Worm (Caenorhabditis elegans) whole organism, L2 larva: ENCODE results near the gene sre-44.

Experiments used
- C34F6.9 ChIP-seq: fragments of 150-350 bp; optimal IDR thresholded peaks from 2 replicates; lab custom pipeline; 2014; ENCODE audit warnings: missing biosample characterization, missing genetic modification characterization
- F13H6.1 ChIP-seq: sonication (generic microtip); optimal IDR thresholded peaks from 2 replicates; lab custom pipeline; 2016; ENCODE audit warnings: missing genetic modification characterization, missing compliant biosample characterization
- ZK546.5 ChIP-seq: sonication (generic microtip); optimal IDR thresholded peaks from 2 replicates; lab custom pipeline; 2017; ENCODE audit warnings: missing biosample characterization, missing genetic modification characterization
- alr-1 ChIP-seq: fragments of 150-350 bp; optimal IDR thresholded peaks from 2 replicates; lab custom pipeline; 2014; ENCODE audit warnings: missing biosample characterization, missing genetic modification characterization
- ama-1 ChIP-seq: fragments of 150-350 bp; optimal IDR thresholded peaks from 2 replicates; lab custom pipeline; 2018; ENCODE audit warnings: inconsistent platforms
- blmp-1 ChIP-seq: sonication (generic microtip); optimal IDR thresholded peaks from 2 replicates; lab custom pipeline; 2017; ENCODE audit warnings: missing genetic modification characterization, mild to moderate bottlenecking, missing compliant biosample characterization, antibody characterized with exemption, moderate library complexity; ENCODE audit not compliant: insufficient read depth
- ceh-16 ChIP-seq: fragments of 150-350 bp; optimal IDR thresholded peaks from 2 replicates; lab custom pipeline; 2014; ENCODE audit warnings: missing biosample characterization, missing genetic modification characterization
- ceh-82 ChIP-seq: fragments of 150-350 bp; optimal IDR thresholded peaks from 2 replicates; lab custom pipeline; 2014; ENCODE audit warnings: missing biosample characterization, missing genetic modification characterization
- dmd-4 ChIP-seq: sonication (generic microtip); optimal IDR thresholded peaks from 2 replicates; lab custom pipeline; 2017; ENCODE audit warnings: missing biosample characterization, missing genetic modification characterization
- fos-1 ChIP-seq: fragments of 150-350 bp; optimal IDR thresholded peaks from 2 replicates; lab custom pipeline; 2014; ENCODE audit warnings: missing biosample characterization, missing genetic modification characterization
- gmeb-1 ChIP-seq: fragments of 150-350 bp; optimal IDR thresholded peaks from 2 replicates; lab custom pipeline; 2014; ENCODE audit warnings: missing biosample characterization, missing genetic modification characterization
- lin-11 ChIP-seq: fragments of 150-350 bp; sonication (generic microtip); optimal IDR thresholded peaks from 2 replicates; lab custom pipeline; 2014; ENCODE audit warnings: missing biosample characterization, missing genetic modification characterization, inconsistent platforms, mixed read lengths
- lin-13 ChIP-seq: fragments of 150-350 bp; optimal IDR thresholded peaks from 2 replicates; lab custom pipeline; 2014; ENCODE audit warnings: missing biosample characterization, missing genetic modification reagents, missing genetic modification characterization
- lin-39 ChIP-seq: fragments of 150-350 bp; optimal IDR thresholded peaks from 2 replicates; lab custom pipeline; 2014; ENCODE audit warnings: missing biosample characterization, missing genetic modification reagents, missing genetic modification characterization
- lsy-2 ChIP-seq, 2 experiments: fragments of 150-350 bp in 1 of 2; sonication (generic microtip) in 1 of 2; optimal IDR thresholded peaks; 2 replicates each; lab custom pipeline; 2014 to 2017; ENCODE audit warnings: missing biosample characterization in 2 of 2, missing genetic modification characterization in 2 of 2
- mab-5 ChIP-seq: fragments of 150-350 bp; optimal IDR thresholded peaks from 2 replicates; lab custom pipeline; 2014; ENCODE audit warnings: missing biosample characterization, missing genetic modification characterization
- mbf-1 ChIP-seq: sonication (generic microtip); optimal IDR thresholded peaks from 2 replicates; lab custom pipeline; 2017; ENCODE audit warnings: missing biosample characterization, missing genetic modification characterization
- nhr-10 ChIP-seq: sonication (generic microtip); optimal IDR thresholded peaks from 2 replicates; lab custom pipeline; 2017; ENCODE audit warnings: missing biosample characterization, missing genetic modification characterization
- nhr-12 ChIP-seq: fragments of 150-350 bp; optimal IDR thresholded peaks from 2 replicates; lab custom pipeline; 2014; ENCODE audit warnings: missing biosample characterization, missing genetic modification characterization
- nhr-129 ChIP-seq: fragments of 150-350 bp; optimal IDR thresholded peaks from 2 replicates; lab custom pipeline; 2014; ENCODE audit warnings: missing biosample characterization, missing genetic modification characterization
- nhr-21 ChIP-seq: fragments of 150-350 bp; optimal IDR thresholded peaks from 2 replicates; lab custom pipeline; 2014; ENCODE audit warnings: missing biosample characterization, missing genetic modification characterization
- nhr-25 ChIP-seq: fragments of 150-350 bp; sonication (generic microtip); optimal IDR thresholded peaks from 3 replicates; lab custom pipeline; 2014; ENCODE audit warnings: missing biosample characterization, missing genetic modification characterization
- nhr-6 ChIP-seq: fragments of 150-350 bp; optimal IDR thresholded peaks from 2 replicates; lab custom pipeline; 2014; ENCODE audit warnings: missing biosample characterization, missing genetic modification characterization
- peb-1 ChIP-seq: fragments of 150-350 bp; optimal IDR thresholded peaks from 2 replicates; lab custom pipeline; 2014; ENCODE audit warnings: missing biosample characterization, missing genetic modification characterization
- skn-1 ChIP-seq: sonication (generic microtip); optimal IDR thresholded peaks from 2 replicates; lab custom pipeline; 2017; ENCODE audit warnings: missing biosample characterization, missing genetic modification characterization
- sma-3 ChIP-seq: sonication (generic microtip); optimal IDR thresholded peaks from 2 replicates; lab custom pipeline; 2016; ENCODE audit warnings: missing genetic modification reagents, missing genetic modification characterization, missing compliant biosample characterization
- sma-9 ChIP-seq, 2 experiments: fragments of 150-350 bp in 1 of 2; sonication (generic microtip) in 1 of 2; optimal IDR thresholded peaks; 2 replicates each; lab custom pipeline; 2014 to 2016; ENCODE audit warnings: missing genetic modification characterization in 2 of 2, mild to moderate bottlenecking in 1 of 2, missing biosample characterization in 1 of 2, missing compliant biosample characterization in 1 of 2, missing genetic modification reagents in 1 of 2, moderate library complexity in 1 of 2
- unc-55 ChIP-seq: fragments of 150-350 bp; sonication (generic microtip); optimal IDR thresholded peaks from 3 replicates; lab custom pipeline; 2014; ENCODE audit warnings: missing biosample characterization, missing genetic modification reagents, missing genetic modification characterization
- unc-62 ChIP-seq: fragments of 150-350 bp; optimal IDR thresholded peaks from 2 replicates; lab custom pipeline; 2014; ENCODE audit warnings: missing biosample characterization, missing genetic modification reagents, missing genetic modification characterization
- zag-1 ChIP-seq: fragments of 150-350 bp; optimal IDR thresholded peaks from 2 replicates; lab custom pipeline; 2014; ENCODE audit warnings: missing biosample characterization, missing genetic modification characterization
- ztf-4 ChIP-seq: fragments of 150-350 bp; optimal IDR thresholded peaks from 2 replicates; lab custom pipeline; 2014; ENCODE audit warnings: missing biosample characterization, missing genetic modification characterization

The sre-44 gene

ce11 chrII:13976161-13976560 lies 26.8 kb downstream of the sre-44 start, which contains the start of gene Y39G8B.2 (continued):
- no peak for TF ChIP-seq nhr-10 (tag; lab: Kevin White, UChicago)
- TF ChIP-seq ama-1: no peak
- no peak for TF ChIP-seq alr-1 (tag; lab: Kevin White, UChicago)
- no peak for TF ChIP-seq unc-62 (GFP tag; lab: Kevin White, UChicago)
- no peak for TF ChIP-seq ceh-16 (tag; lab: Kevin White, UChicago)
- TF ChIP-seq lin-11 (tag; lab: Kevin White, UChicago): peak; percentile 75
- peak; percentile 31 for TF ChIP-seq zag-1 (tag; lab: Kevin White, UChicago)
- peak; percentile 15 for TF ChIP-seq ZK546.5 (tag; lab: Kevin White, UChicago)
- no peak for TF ChIP-seq nhr-12 (tag; lab: Kevin White, UChicago)
- peak; percentile 59 for TF ChIP-seq mab-5 (tag; lab: Kevin White, UChicago)
- peak; percentile 80 for TF ChIP-seq nhr-129 (tag; lab: Kevin White, UChicago)
- TF ChIP-seq sma-3 (GFP tag; lab: Kevin White, UChicago): peak; percentile 74
- TF ChIP-seq lsy-2 (tag; optimal IDR thresholded peaks at IDR 0.05; lab: Kevin White, UChicago): peak; percentile 77 to 92
- TF ChIP-seq ztf-4: no peak
- TF ChIP-seq blmp-1 (tag; lab: Kevin White, UChicago): peak; percentile 55
- peak; percentile 90 for TF ChIP-seq lin-13 (GFP tag; lab: Kevin White, UChicago)
- TF ChIP-seq peb-1: no peak
- peak; percentile 51 for TF ChIP-seq nhr-21 (tag; lab: Kevin White, UChicago)
- TF ChIP-seq skn-1 (tag; lab: Kevin White, UChicago): peak; percentile 5
- TF ChIP-seq nhr-6: no peak
- TF ChIP-seq gmeb-1 (tag; lab: Kevin White, UChicago): peak; percentile 81
- peak; percentile 92 for TF ChIP-seq C34F6.9 (tag; lab: Kevin White, UChicago)

- no peak for TF ChIP-seq gmeb-1 (tag; lab: Kevin White, UChicago)
- TF ChIP-seq lin-11 (tag; lab: Kevin White, UChicago): no peak
- TF ChIP-seq alr-1 (tag; lab: Kevin White, UChicago): no peak
Observed at ce11 chrII:13977701-13978100, 28.3 kb downstream of the sre-44 start.

ce11 chrII:13979833-13980513 lies 30.6 kb downstream of the sre-44 start, which contains the start of gene sre-48:
Gene sre-48, minus strand, starts transcription at chrII:13979883.
- TF ChIP-seq gmeb-1 (tag; lab: Kevin White, UChicago): peak; percentile 41
- TF ChIP-seq fos-1 (tag; lab: Kevin White, UChicago): peak; percentile 42
- no peak for TF ChIP-seq ceh-82 (tag; lab: Kevin White, UChicago)
- peak; percentile 22 for TF ChIP-seq sma-9 (GFP tag; optimal IDR thresholded peaks at IDR 0.05; lab: Kevin White, UChicago)
- no peak for TF ChIP-seq sma-9 (tag; optimal IDR thresholded peaks at IDR 0.05; lab: Kevin White, UChicago)
- no peak for TF ChIP-seq nhr-10 (tag; lab: Kevin White, UChicago)
- TF ChIP-seq dmd-4 (tag; lab: Kevin White, UChicago): no peak
- TF ChIP-seq lin-39 (tag; lab: Kevin White, UChicago): no peak
- TF ChIP-seq ama-1: no peak
- TF ChIP-seq, all 48 proteins: peak for 3

ce11 chrII:13981097-13981496 lies 31.7 kb downstream of the sre-44 start, which contains the start of gene Y39G8B.9:
Gene Y39G8B.9, plus strand, starts transcription at chrII:13981365.
- TF ChIP-seq lin-11 (tag; lab: Kevin White, UChicago) (no peak), nhr-25 (no peak), fos-1 (tag; lab: Kevin White, UChicago) (peak; percentile 54), unc-55 (no peak)

ce11 chrII:13981819-13982218 lies 32.4 kb downstream of the sre-44 start:
- no peak for TF ChIP-seq ceh-82 (tag; lab: Kevin White, UChicago)
- TF ChIP-seq mbf-1 (tag; lab: Kevin White, UChicago): no peak
- no peak for TF ChIP-seq F13H6.1
- peak; percentile 52 for TF ChIP-seq fos-1 (tag; lab: Kevin White, UChicago)
- no peak for TF ChIP-seq nhr-10 (tag; lab: Kevin White, UChicago)
- no peak for TF ChIP-seq lin-11 (tag; lab: Kevin White, UChicago)
